Worm (Caenorhabditis elegans): ENCODE results near the gene ZK512.1.

ce11 chrIII:9114076-9114475 lies 673 bp upstream of the ZK512.1 start:
- TF ChIP-seq him-1 (tag; optimal IDR thresholded peaks at IDR 0.05) = no peak
- no peak for TF ChIP-seq dao-5 (tag; optimal IDR thresholded peaks at IDR 0.05)
